Fruit fly (Drosophila melanogaster): ENCODE data around the gene CG14607.

dm6 chr3R:7285662-7286061 is 44.1 kb downstream of the CG14607 start, which contains the start of gene RacGAP84C:
- no peak for TF ChIP-seq Hr39 (optimal IDR thresholded peaks at IDR 0.05)
- TF ChIP-seq CG8089 (GFP tag; optimal IDR thresholded peaks at IDR 0.05) = no peak
- no peak for TF ChIP-seq sima (GFP tag; optimal IDR thresholded peaks at IDR 0.05)
- TF ChIP-seq caup (GFP tag; optimal IDR thresholded peaks at IDR 0.05; ENCODE audit: severe bottlenecking) = no peak
- TF ChIP-seq disco-r (GFP tag; optimal IDR thresholded peaks at IDR 0.05) = no peak
- TF ChIP-seq dimm (GFP tag; IDR thresholded peaks at IDR 0.05) = no peak
- TF ChIP-seq Antp (GFP tag; optimal IDR thresholded peaks at IDR 0.05) = no peak
